Worm (Caenorhabditis elegans) whole organism, L2 larva: ENCODE data around the gene K02A6.3.

Source experiments
- ZK546.5 ChIP-seq: sonication (generic microtip); optimal IDR thresholded peaks from 2 replicates; lab custom pipeline; 2017; ENCODE audit warnings: missing biosample characterization, missing genetic modification characterization
- alr-1 ChIP-seq: fragments of 150-350 bp; optimal IDR thresholded peaks from 2 replicates; lab custom pipeline; 2014; ENCODE audit warnings: missing biosample characterization, missing genetic modification characterization

DNA sequence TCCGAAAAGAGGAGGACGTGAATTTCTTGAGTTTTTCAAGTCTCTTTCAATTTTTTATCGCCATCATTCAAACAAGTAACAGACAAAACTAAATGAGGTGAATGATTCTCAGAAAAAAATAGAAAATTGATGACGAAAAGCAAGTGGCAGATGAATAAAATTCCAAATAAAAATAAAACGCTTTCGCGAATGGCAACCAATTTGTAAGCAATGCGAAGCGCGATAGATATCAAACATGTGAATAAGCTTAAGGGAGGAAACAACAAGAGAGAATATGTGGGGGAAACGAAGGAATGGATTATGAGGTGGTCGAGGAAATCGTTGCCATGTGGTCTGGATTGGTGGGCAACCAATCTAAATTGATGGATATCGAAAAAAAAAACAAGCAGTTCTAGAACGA, 27.3 kb downstream of the K02A6.3 start:
- TF ChIP-seq ZK546.5 (tag; lab: Kevin White, UChicago): no peak
- TF ChIP-seq alr-1 (tag; lab: Kevin White, UChicago): no peak
